Fruit fly (Drosophila melanogaster): ENCODE measurements around the gene CG34283.

Gene CG34283

dm6 chr3R:18758548-18759257 is 36.3 kb upstream of the CG34283 start, which contains the start of gene Epg5 (continued):
- no peak for TF ChIP-seq CG4318 (GFP tag; optimal IDR thresholded peaks at IDR 0.05)
- TF ChIP-seq fd59A (GFP tag; optimal IDR thresholded peaks at IDR 0.05): peak; percentile 32
- no peak for TF ChIP-seq CG9139 (GFP tag; optimal IDR thresholded peaks at IDR 0.05)
- TF ChIP-seq CG1621 (tag; optimal IDR thresholded peaks at IDR 0.05): no peak
- TF ChIP-seq svp (GFP tag): peak; percentile 93
- TF ChIP-seq eg (GFP tag; IDR thresholded peaks at IDR 0.05): peak; percentile 37; the same call in 1 of the 3 replicates
- TF ChIP-seq Blimp-1 (GFP tag; optimal IDR thresholded peaks at IDR 0.05): no peak
- TF ChIP-seq cyc (GFP tag; optimal IDR thresholded peaks at IDR 0.05): peak; percentile 79
- TF ChIP-seq CG10631 (GFP tag; optimal IDR thresholded peaks at IDR 0.05): no peak
- no peak for TF ChIP-seq vri (GFP tag; optimal IDR thresholded peaks at IDR 0.05)
- peak; percentile 37; the same call in 1 of the 3 replicates for TF ChIP-seq CG6163 (GFP tag; IDR thresholded peaks at IDR 0.05)
- TF ChIP-seq lz (GFP tag; optimal IDR thresholded peaks at IDR 0.05): peak; percentile 87
- no peak for TF ChIP-seq Hr38 (GFP tag; optimal IDR thresholded peaks at IDR 0.05)
- TF ChIP-seq CG11902 (GFP tag; optimal IDR thresholded peaks at IDR 0.05): peak; percentile 62
- TF ChIP-seq CG6854 (GFP tag; optimal IDR thresholded peaks at IDR 0.05): peak; percentile 19
- TF ChIP-seq topi (GFP tag; optimal IDR thresholded peaks at IDR 0.05): no peak

dm6 chr3R:18749786-18750185 is 27.4 kb upstream of the CG34283 start:
- no peak for TF ChIP-seq Blimp-1 (GFP tag; optimal IDR thresholded peaks at IDR 0.05)
- no peak for TF ChIP-seq esn (GFP tag; optimal IDR thresholded peaks at IDR 0.05)
- TF ChIP-seq svp (GFP tag): peak; percentile 96

DNA sequence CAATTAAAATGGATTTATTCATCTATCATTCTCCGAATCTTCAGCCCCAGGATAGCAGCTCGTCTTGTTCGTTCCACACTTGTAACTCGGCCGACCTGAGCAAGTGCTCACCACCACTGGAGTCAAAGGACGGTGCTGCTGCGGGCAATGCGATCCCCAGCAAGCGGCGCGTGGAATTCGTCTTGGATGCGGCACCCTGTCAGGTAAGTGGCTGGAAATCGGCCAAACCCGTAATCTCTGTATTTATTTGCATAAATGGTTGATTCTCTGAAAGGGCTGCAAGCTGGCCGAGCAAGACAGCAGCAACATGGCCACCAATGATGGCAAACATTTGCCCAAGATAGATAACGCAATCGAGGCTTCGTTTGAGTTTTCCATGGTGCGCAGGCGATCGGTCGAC is 25.7 kb upstream of the CG34283 start:
- TF ChIP-seq dac (GFP tag; optimal IDR thresholded peaks at IDR 0.05) (no peak), Met (GFP tag; optimal IDR thresholded peaks at IDR 0.05) (no peak), CG10631 (GFP tag; optimal IDR thresholded peaks at IDR 0.05) (no peak), fd85E (GFP tag; optimal IDR thresholded peaks at IDR 0.05) (no peak), CG4318 (GFP tag; optimal IDR thresholded peaks at IDR 0.05) (no peak), spab (GFP tag; optimal IDR thresholded peaks at IDR 0.05) (no peak), Sox102F (GFP tag; optimal IDR thresholded peaks at IDR 0.05) (no peak), Hr4 (GFP tag; optimal IDR thresholded peaks at IDR 0.05) (no peak), CG34406 (GFP tag; optimal IDR thresholded peaks at IDR 0.05) (no peak), Blimp-1 (GFP tag; optimal IDR thresholded peaks at IDR 0.05) (no peak), cyc (GFP tag; optimal IDR thresholded peaks at IDR 0.05) (no peak), vri (GFP tag; optimal IDR thresholded peaks at IDR 0.05) (no peak), CG6276 (GFP tag; optimal IDR thresholded peaks at IDR 0.05) (no peak), Sox14 (GFP tag; optimal IDR thresholded peaks at IDR 0.05) (no peak), CG32006 (GFP tag; optimal IDR thresholded peaks at IDR 0.05) (no peak)

dm6 chr3R:18745961-18746468 is 23.6 kb upstream of the CG34283 start, which contains the start of the genes PGS1 and gwl:
TSS of gene PGS1 (minus strand) at chr3R:18746041.
TSS of gene gwl (plus strand) at chr3R:18746370.
- no peak for TF ChIP-seq Met (GFP tag; optimal IDR thresholded peaks at IDR 0.05)
- peak; percentile 7 for TF ChIP-seq Blimp-1 (GFP tag; optimal IDR thresholded peaks at IDR 0.05)
- TF ChIP-seq dsx (GFP tag; optimal IDR thresholded peaks at IDR 0.05; ENCODE audit: poor library complexity, severe bottlenecking): no peak
- peak; percentile 55; the same call in 1 of the 2 replicates for TF ChIP-seq CG11294 (GFP tag; IDR thresholded peaks at IDR 0.05)
- peak; percentile 32 for TF ChIP-seq Lpt (GFP tag; optimal IDR thresholded peaks at IDR 0.05)
- TF ChIP-seq vri (GFP tag; optimal IDR thresholded peaks at IDR 0.05): no peak
- peak; percentile 64; the same call in 1 of the 2 replicates for TF ChIP-seq Gug (GFP tag; IDR thresholded peaks at IDR 0.05)
- no peak for TF ChIP-seq Smox (GFP tag; optimal IDR thresholded peaks at IDR 0.05)
- TF ChIP-seq Hr38 (GFP tag; optimal IDR thresholded peaks at IDR 0.05): no peak
- TF ChIP-seq CG4318 (GFP tag; optimal IDR thresholded peaks at IDR 0.05): no peak
- TF ChIP-seq CG15336 (GFP tag; IDR thresholded peaks at IDR 0.05): peak; percentile 49; the same call in 1 of the 2 replicates
- no peak for TF ChIP-seq CG10669 (GFP tag; optimal IDR thresholded peaks at IDR 0.05)
- TF ChIP-seq OdsH (GFP tag; optimal IDR thresholded peaks at IDR 0.05): no peak
- TF ChIP-seq CG6163 (GFP tag; IDR thresholded peaks at IDR 0.05): peak; percentile 54
- no peak for TF ChIP-seq ss (GFP tag; optimal IDR thresholded peaks at IDR 0.05)
- TF ChIP-seq cyc (GFP tag; optimal IDR thresholded peaks at IDR 0.05): peak; percentile 66
- TF ChIP-seq Hr4 (GFP tag; optimal IDR thresholded peaks at IDR 0.05): no peak
- TF ChIP-seq CG6276 (GFP tag; optimal IDR thresholded peaks at IDR 0.05): no peak
- peak; percentile 11 for TF ChIP-seq CG9139 (GFP tag; optimal IDR thresholded peaks at IDR 0.05)
- TF ChIP-seq topi (GFP tag; optimal IDR thresholded peaks at IDR 0.05): no peak
- TF ChIP-seq CG8632 (GFP tag; optimal IDR thresholded peaks at IDR 0.05): peak; percentile 67
- no peak for TF ChIP-seq CG7368 (GFP tag; optimal IDR thresholded peaks at IDR 0.05)
- TF ChIP-seq CG8319 (GFP tag; optimal IDR thresholded peaks at IDR 0.05): no peak
- peak; percentile 60; the same call in 2 of the 3 replicates for TF ChIP-seq CG8119 (GFP tag; IDR thresholded peaks at IDR 0.05)
- TF ChIP-seq net (GFP tag; optimal IDR thresholded peaks at IDR 0.05): no peak
- no peak for TF ChIP-seq CG32006 (GFP tag; optimal IDR thresholded peaks at IDR 0.05)
- TF ChIP-seq Ets96B (tag; optimal IDR thresholded peaks at IDR 0.05): peak; percentile 73
